Fruit fly (Drosophila melanogaster) whole organism, embryonic: Measurements from ENCODE around the gene ftz.
A peak's percentile ranks its signal among the peaks of the same experiment; 100 is the strongest.

Source experiments
- Abd-B ChIP-seq: fragments of 200-800 bp; sonication (Bioruptor generic); optimal IDR thresholded peaks from 2 replicates; lab custom pipeline; 2018; ENCODE audit warnings: missing biosample characterization, mild to moderate bottlenecking, missing genetic modification characterization, moderate library complexity
- Adf1 ChIP-seq: fragments of 200-800 bp; sonication (Bioruptor generic); IDR thresholded peaks from 2 replicates; pipeline ENCODE4 v1.3.6; 2022; ENCODE audit warnings: missing biosample characterization, missing genetic modification characterization
- Atf-2 ChIP-seq: fragments of 200-800 bp; sonication (Bioruptor generic); optimal IDR thresholded peaks from 2 replicates; lab custom pipeline; 2016; ENCODE audit warnings: missing biosample characterization, missing genetic modification characterization
- Atf6 ChIP-seq: fragments of 200-800 bp; sonication (Bioruptor generic); IDR thresholded peaks from 2 replicates; pipeline ENCODE4 v1.3.6; 2022; ENCODE audit warnings: missing biosample characterization, missing genetic modification characterization
- CG12071 ChIP-seq: fragments of 200-800 bp; sonication (Bioruptor generic); optimal IDR thresholded peaks from 3 replicates; lab custom pipeline; 2018; ENCODE audit warnings: missing biosample characterization, mild to moderate bottlenecking, missing genetic modification characterization
- CG12299 ChIP-seq: fragments of 200-800 bp; sonication (Bioruptor generic); optimal IDR thresholded peaks from 2 replicates; lab custom pipeline; 2018; ENCODE audit warnings: missing biosample characterization, mild to moderate bottlenecking, missing genetic modification characterization
- CG13424 ChIP-seq: fragments of 200-800 bp; sonication (Bioruptor generic); optimal IDR thresholded peaks from 2 replicates; lab custom pipeline; 2019; ENCODE audit warnings: missing biosample characterization, mild to moderate bottlenecking, missing genetic modification characterization, moderate library complexity
- CG14965 ChIP-seq: fragments of 200-800 bp; sonication (Bioruptor generic); optimal IDR thresholded peaks from 2 replicates; lab custom pipeline; 2016; ENCODE audit warnings: missing biosample characterization, missing genetic modification characterization, borderline replicate concordance
- CG15479 ChIP-seq: fragments of 200-800 bp; sonication (Bioruptor generic); optimal IDR thresholded peaks from 3 replicates; lab custom pipeline; 2019; ENCODE audit warnings: missing biosample characterization, mild to moderate bottlenecking, missing genetic modification characterization, moderate library complexity
- CG16813 ChIP-seq: fragments of 200-800 bp; sonication (Bioruptor generic); IDR thresholded peaks from 3 replicates; pipeline ENCODE4 v1.3.6; 2022; ENCODE audit warnings: missing biosample characterization, missing genetic modification characterization; ENCODE audit not compliant: partially characterized antibody
- CG16815 ChIP-seq: fragments of 200-800 bp; sonication (Bioruptor generic); optimal IDR thresholded peaks from 3 replicates; lab custom pipeline; 2017; ENCODE audit warnings: missing biosample characterization, mild to moderate bottlenecking, missing genetic modification characterization
- CG16863 ChIP-seq: fragments of 200-800 bp; sonication (Bioruptor generic); optimal IDR thresholded peaks from 3 replicates; lab custom pipeline; 2016; ENCODE audit warnings: missing biosample characterization, missing genetic modification characterization
- CG1792 ChIP-seq: fragments of 200-800 bp; sonication (Bioruptor generic); optimal IDR thresholded peaks from 2 replicates; lab custom pipeline; 2016; ENCODE audit warnings: missing biosample characterization, missing genetic modification characterization
- CG2120 ChIP-seq: fragments of 200-800 bp; sonication (Bioruptor generic); optimal IDR thresholded peaks from 3 replicates; lab custom pipeline; 2016; ENCODE audit warnings: missing biosample characterization, missing genetic modification characterization
- CG31224 ChIP-seq: fragments of 200-800 bp; sonication (Bioruptor generic); IDR thresholded peaks from 2 replicates; pipeline ENCODE4 v1.3.6; 2022; ENCODE audit warnings: missing biosample characterization, missing genetic modification characterization
- CG31441 ChIP-seq: fragments of 200-800 bp; sonication (Bioruptor generic); IDR thresholded peaks from 2 replicates; pipeline ENCODE4 v1.3.6; 2022; ENCODE audit warnings: missing biosample characterization, missing genetic modification characterization
- CG6272 ChIP-seq: fragments of 200-800 bp; sonication (Bioruptor generic); IDR thresholded peaks from 2 replicates; pipeline ENCODE4 v1.3.6; 2022; ENCODE audit warnings: missing biosample characterization, missing genetic modification characterization
- CG6854 ChIP-seq: fragments of 200-800 bp; sonication (Bioruptor generic); optimal IDR thresholded peaks from 3 replicates; lab custom pipeline; 2017; ENCODE audit warnings: missing biosample characterization, mild to moderate bottlenecking, missing genetic modification characterization
- CG8388 ChIP-seq: fragments of 200-800 bp; sonication (Bioruptor generic); optimal IDR thresholded peaks from 2 replicates; lab custom pipeline; 2019; ENCODE audit warnings: missing biosample characterization, mild to moderate bottlenecking, missing genetic modification characterization, moderate library complexity
- CG8944 ChIP-seq: fragments of 200-800 bp; sonication (Bioruptor generic); optimal IDR thresholded peaks from 3 replicates; lab custom pipeline; 2016; ENCODE audit warnings: missing biosample characterization, missing genetic modification characterization
- CG9727 ChIP-seq: fragments of 200-800 bp; sonication (Bioruptor generic); optimal IDR thresholded peaks from 3 replicates; lab custom pipeline; 2017; ENCODE audit warnings: missing biosample characterization, mild to moderate bottlenecking, missing genetic modification characterization
- CHES-1-like ChIP-seq: fragments of 200-800 bp; sonication (Bioruptor generic); optimal IDR thresholded peaks from 2 replicates; lab custom pipeline; 2016; ENCODE audit warnings: missing biosample characterization, missing genetic modification characterization
- E2f2 ChIP-seq: fragments of 200-800 bp; sonication (Bioruptor generic); IDR thresholded peaks from 2 replicates; pipeline ENCODE4 v1.3.6; 2022; ENCODE audit warnings: missing biosample characterization, missing genetic modification characterization
- Hr51 ChIP-seq, 2 experiments: fragments of 200-800 bp; sonication (Bioruptor generic); optimal IDR thresholded peaks; 2 replicates in 1 of 2; 3 replicates in 1 of 2; lab custom pipeline; 2016 to 2018; ENCODE audit warnings: missing biosample characterization in 2 of 2, missing genetic modification characterization in 2 of 2, mild to moderate bottlenecking in 1 of 2, moderate library complexity in 1 of 2
- Kr ChIP-seq: fragments of 200-800 bp; sonication (Bioruptor generic); optimal IDR thresholded peaks from 2 replicates; lab custom pipeline; 2017; ENCODE audit warnings: missing biosample characterization, mild to moderate bottlenecking, missing genetic modification characterization
- Mes4 ChIP-seq: fragments of 200-800 bp; sonication (Bioruptor generic); optimal IDR thresholded peaks from 2 replicates; lab custom pipeline; 2016; ENCODE audit warnings: missing biosample characterization, missing genetic modification characterization
- Myb ChIP-seq: fragments of 200-800 bp; sonication (Bioruptor generic); optimal IDR thresholded peaks from 2 replicates; lab custom pipeline; 2016; ENCODE audit warnings: missing biosample characterization, missing genetic modification characterization
- NC2α ChIP-seq: fragments of 200-800 bp; sonication (Bioruptor generic); optimal IDR thresholded peaks from 2 replicates; lab custom pipeline; 2016; ENCODE audit warnings: missing biosample characterization, missing genetic modification characterization
- ap ChIP-seq: fragments of 200-800 bp; sonication (Bioruptor generic); IDR thresholded peaks from 2 replicates; pipeline ENCODE4 v1.3.6; 2022; ENCODE audit warnings: missing biosample characterization, missing genetic modification characterization
- caup ChIP-seq: fragments of 200-800 bp; sonication (Bioruptor generic); optimal IDR thresholded peaks from 3 replicates; lab custom pipeline; 2017; ENCODE audit warnings: missing biosample characterization, mild to moderate bottlenecking, missing genetic modification characterization, moderate library complexity; ENCODE audit not compliant: severe bottlenecking
- ci ChIP-seq: fragments of 200-800 bp; sonication (Bioruptor generic); IDR thresholded peaks from 3 replicates; pipeline ENCODE4 v1.3.6; 2022; ENCODE audit warnings: missing biosample characterization, missing genetic modification characterization
- dmrt99B ChIP-seq: fragments of 200-800 bp; sonication (Bioruptor generic); optimal IDR thresholded peaks from 2 replicates; lab custom pipeline; 2018; ENCODE audit warnings: missing biosample characterization, mild to moderate bottlenecking, missing genetic modification characterization, moderate library complexity
- exex ChIP-seq: fragments of 200-800 bp; sonication (Bioruptor generic); optimal IDR thresholded peaks from 4 replicates; lab custom pipeline; 2018; ENCODE audit warnings: missing biosample characterization, mild to moderate bottlenecking, missing genetic modification characterization, moderate library complexity
- eyg ChIP-seq: fragments of 200-800 bp; sonication (Bioruptor generic); optimal IDR thresholded peaks from 3 replicates; lab custom pipeline; 2016; ENCODE audit warnings: missing biosample characterization, missing genetic modification characterization
- fd64A ChIP-seq: fragments of 200-800 bp; sonication (Bioruptor generic); optimal IDR thresholded peaks from 3 replicates; lab custom pipeline; 2018; ENCODE audit warnings: missing biosample characterization, mild to moderate bottlenecking, missing genetic modification characterization
- gce ChIP-seq: fragments of 200-800 bp; sonication (Bioruptor generic); IDR thresholded peaks from 3 replicates; pipeline ENCODE4 v1.3.6; 2022; ENCODE audit warnings: missing biosample characterization, missing genetic modification characterization
- hbn ChIP-seq: fragments of 200-800 bp; sonication (Bioruptor generic); IDR thresholded peaks from 2 replicates; pipeline ENCODE4 v1.3.6; 2022; ENCODE audit warnings: missing biosample characterization, missing genetic modification characterization; ENCODE audit not compliant: partially characterized antibody
- lab ChIP-seq: fragments of 200-800 bp; sonication (Bioruptor generic); optimal IDR thresholded peaks from 3 replicates; lab custom pipeline; 2017; ENCODE audit warnings: missing biosample characterization, missing genetic modification characterization, mild to moderate bottlenecking, moderate library complexity, missing genetic modification reagents
- nerfin-2 ChIP-seq: fragments of 200-800 bp; sonication (Bioruptor generic); IDR thresholded peaks from 2 replicates; pipeline ENCODE4 v1.3.6; 2022; ENCODE audit warnings: missing biosample characterization, missing genetic modification characterization; ENCODE audit not compliant: partially characterized antibody
- pfk ChIP-seq: fragments of 200-800 bp; sonication (Bioruptor generic); optimal IDR thresholded peaks from 2 replicates; lab custom pipeline; 2018; ENCODE audit warnings: missing biosample characterization, mild to moderate bottlenecking, missing genetic modification characterization, moderate library complexity
- seq ChIP-seq: fragments of 200-800 bp; sonication (Bioruptor generic); IDR thresholded peaks from 2 replicates; pipeline ENCODE4 v1.3.6; 2022; ENCODE audit warnings: missing biosample characterization, missing genetic modification characterization
- shn ChIP-seq: fragments of 200-800 bp; sonication (Bioruptor generic); optimal IDR thresholded peaks from 3 replicates; lab custom pipeline; 2016; ENCODE audit warnings: missing biosample characterization, missing genetic modification characterization
- sob ChIP-seq: fragments of 200-800 bp; sonication (Bioruptor generic); IDR thresholded peaks from 2 replicates; pipeline ENCODE4 v1.3.6; 2022; ENCODE audit warnings: missing biosample characterization, missing genetic modification characterization
- trem ChIP-seq: fragments of 200-800 bp; optimal IDR thresholded peaks from 3 replicates; lab custom pipeline; 2019; ENCODE audit warnings: missing biosample characterization, mild to moderate bottlenecking, missing genetic modification characterization, moderate library complexity
- ttk ChIP-seq: fragments of 200-800 bp; sonication (Bioruptor generic); IDR thresholded peaks from 2 replicates; pipeline ENCODE4 v2.1.2; 2022; ENCODE audit warnings: missing biosample characterization, missing genetic modification characterization
- unpg ChIP-seq: fragments of 200-800 bp; sonication (Bioruptor generic); optimal IDR thresholded peaks from 3 replicates; lab custom pipeline; 2018; ENCODE audit warnings: missing biosample characterization, mild to moderate bottlenecking, missing genetic modification characterization, moderate library complexity
- zen ChIP-seq: fragments of 200-800 bp; sonication (Bioruptor generic); optimal IDR thresholded peaks from 3 replicates; lab custom pipeline; 2018; ENCODE audit warnings: missing biosample characterization, mild to moderate bottlenecking, missing genetic modification characterization, moderate library complexity

The ftz gene

dm6 chr3R:6817977-6818903, 45.9 kb upstream of the ftz start (continued):
- TF ChIP-seq CG9727 (GFP tag; lab: Kevin White, UChicago) = peak; percentile 68
- peak; percentile 53; the same call in 1 of the 2 replicates for TF ChIP-seq Atf6
- TF ChIP-seq CG15479 = peak; percentile 2
- TF ChIP-seq Hr51 (GFP tag; optimal IDR thresholded peaks at IDR 0.05; lab: Kevin White, UChicago) = peak in 1 of 2 experiments; percentile 62
- peak; percentile 34 for TF ChIP-seq CHES-1-like (GFP tag; lab: Kevin White, UChicago)
- peak; percentile 51 for TF ChIP-seq CG2120 (GFP tag; lab: Kevin White, UChicago)
- TF ChIP-seq CG31441 (GFP tag; lab: Robert Waterston, UW) = peak; percentile 56; the same call in 1 of the 2 replicates
- peak; percentile 64 for TF ChIP-seq dmrt99B (tag; lab: Kevin White, UChicago)
- TF ChIP-seq ap (GFP tag; lab: Robert Waterston, UW) = 0 out of 2 replicates have a peak, but pooled peaks have one; percentile 15
- TF ChIP-seq CG31224 (GFP tag; lab: Robert Waterston, UW) = 0 out of 2 replicates have a peak, but pooled peaks have one; percentile 8
- TF ChIP-seq CG16863 (GFP tag; lab: Kevin White, UChicago) = peak; percentile 54
- TF ChIP-seq trem (tag; lab: Kevin White, UChicago) = peak; percentile 39
- no peak for TF ChIP-seq CG12071 (GFP tag; lab: Kevin White, UChicago)
- no peak for TF ChIP-seq CG12299 (tag; lab: Kevin White, UChicago)
- TF ChIP-seq eyg (GFP tag; lab: Kevin White, UChicago) = no peak
- no peak for TF ChIP-seq lab (GFP tag; lab: Kevin White, UChicago)
- TF ChIP-seq Atf-2 (GFP tag; lab: Kevin White, UChicago) = peak; percentile 36
- no peak for TF ChIP-seq Kr
- peak; percentile 48 for TF ChIP-seq NC2α
- no peak for TF ChIP-seq CG16813 (GFP tag; lab: Robert Waterston, UW)
- TF ChIP-seq CG6272 = peak; percentile 55; the same call in 1 of the 2 replicates
- TF ChIP-seq CG6854 (GFP tag; lab: Kevin White, UChicago) = no peak
- peak; percentile 48 for TF ChIP-seq E2f2 (GFP tag; lab: Robert Waterston, UW)
- peak; percentile 10 for TF ChIP-seq CG14965 (GFP tag; lab: Kevin White, UChicago)
- peak; percentile 81 for TF ChIP-seq zen (tag; lab: Kevin White, UChicago)
- peak; percentile 11 for TF ChIP-seq caup (GFP tag; lab: Kevin White, UChicago)
- peak; percentile 54 for TF ChIP-seq seq (GFP tag; lab: Robert Waterston, UW)
- TF ChIP-seq Adf1 (GFP tag; lab: Robert Waterston, UW) = no peak
- TF ChIP-seq CG8944 (GFP tag; lab: Kevin White, UChicago) = peak; percentile 5
- TF ChIP-seq sob (GFP tag; lab: Robert Waterston, UW) = no peak
- peak; percentile 5 for TF ChIP-seq CG16815 (GFP tag; lab: Kevin White, UChicago)
- TF ChIP-seq Myb (GFP tag; lab: Kevin White, UChicago) = peak; percentile 21
- peak; percentile 2 for TF ChIP-seq shn (GFP tag; lab: Kevin White, UChicago)
- TF ChIP-seq CG1792 (GFP tag; lab: Kevin White, UChicago) = no peak
- TF ChIP-seq pfk (GFP tag; lab: Kevin White, UChicago) = no peak
- peak; percentile 44; the same call in 1 of the 2 replicates for TF ChIP-seq ttk (GFP tag; lab: Robert Waterston, UW)
- no peak for TF ChIP-seq exex (tag; lab: Kevin White, UChicago)
- TF ChIP-seq Abd-B (GFP tag; lab: Kevin White, UChicago) = peak; percentile 33
- TF ChIP-seq CG13424 (tag; lab: Kevin White, UChicago) = peak; percentile 39
- no peak for TF ChIP-seq fd64A
- peak; percentile 58 for TF ChIP-seq CG8388 (GFP tag; lab: Kevin White, UChicago)
- 0 out of 3 replicates have a peak, but pooled peaks have one; percentile 51 for TF ChIP-seq gce (GFP tag; lab: Robert Waterston, UW)
- no peak for TF ChIP-seq hbn
- TF ChIP-seq Mes4 (GFP tag; lab: Kevin White, UChicago) = peak; percentile 52
- peak; percentile 47 for TF ChIP-seq unpg
- TF ChIP-seq ci = peak; percentile 81
- TF ChIP-seq nerfin-2 (GFP tag; lab: Robert Waterston, UW) = no peak
